Fruit fly (Drosophila melanogaster): ENCODE data around the gene kto.

- TF ChIP-seq h (GFP tag; optimal IDR thresholded peaks at IDR 0.05), result no peak
- no peak for TF ChIP-seq sv (GFP tag; optimal IDR thresholded peaks at IDR 0.05)
- no peak for TF ChIP-seq Hnf4 (GFP tag; optimal IDR thresholded peaks at IDR 0.05)
- TF ChIP-seq CrebA (GFP tag; optimal IDR thresholded peaks at IDR 0.05; ENCODE audit: borderline replicate concordance), result no peak
- no peak for TF ChIP-seq dsf (GFP tag; optimal IDR thresholded peaks at IDR 0.05; ENCODE audit: borderline replicate concordance)
- TF ChIP-seq dl (GFP tag; optimal IDR thresholded peaks at IDR 0.05; ENCODE audit: insufficient read depth in 1 of 2, partially characterized antibody in 2 of 2), result no peak
- TF ChIP-seq psq (GFP tag; optimal IDR thresholded peaks at IDR 0.05), result no peak
- TF ChIP-seq HLH106 (tag; optimal IDR thresholded peaks at IDR 0.05), result no peak
These were observed at the start of gene kto for dm6 chr3L:19836375-19836937.
